Worm (Caenorhabditis elegans) whole organism, L4 larva: Measurements from ENCODE around the gene F15H10.5.

Experiments
- ama-1 ChIP-seq: fragments of 150-350 bp; optimal IDR thresholded peaks from 2 replicates; lab custom pipeline; 2014; ENCODE audit warnings: inconsistent platforms, mixed read lengths
- ceh-28 ChIP-seq: fragments of 150-350 bp; optimal IDR thresholded peaks from 2 replicates; lab custom pipeline; 2014; ENCODE audit warnings: missing biosample characterization, missing genetic modification reagents, missing genetic modification characterization
- ceh-82 ChIP-seq: sonication (generic microtip); optimal IDR thresholded peaks from 2 replicates; lab custom pipeline; 2017; ENCODE audit warnings: missing biosample characterization, missing genetic modification characterization
- dpl-1 ChIP-seq: fragments of 150-350 bp; optimal IDR thresholded peaks from 2 replicates; lab custom pipeline; 2014; ENCODE audit warnings: missing biosample characterization, missing genetic modification reagents, missing genetic modification characterization
- lin-13 ChIP-seq: fragments of 150-350 bp; optimal IDR thresholded peaks from 2 replicates; lab custom pipeline; 2014; ENCODE audit warnings: missing biosample characterization, missing genetic modification reagents, missing genetic modification characterization
- nhr-77 ChIP-seq: fragments of 150-350 bp; optimal IDR thresholded peaks from 2 replicates; lab custom pipeline; 2014; ENCODE audit warnings: missing biosample characterization, missing genetic modification characterization
- skn-1 ChIP-seq: fragments of 150-350 bp; optimal IDR thresholded peaks from 2 replicates; lab custom pipeline; 2014; ENCODE audit warnings: missing biosample characterization, missing genetic modification characterization

ce11 chrV:10387412-10387811 is 31.4 kb downstream of the F15H10.5 start:
- TF ChIP-seq skn-1 (no peak), ceh-28 (tag; lab: Kevin White, UChicago) (no peak), dpl-1 (GFP tag; lab: Kevin White, UChicago) (no peak), ceh-82 (tag; lab: Kevin White, UChicago) (no peak), nhr-77 (tag; lab: Kevin White, UChicago) (no peak), lin-13 (GFP tag; lab: Kevin White, UChicago) (no peak), ama-1 (lab: Kevin White, UChicago) (no peak)
